Fruit fly (Drosophila melanogaster) whole organism, embryonic: Measurements from ENCODE around the gene CG8508.

Experiments used
- Bdp1 ChIP-seq: fragments of 200-800 bp; sonication (Bioruptor generic); optimal IDR thresholded peaks from 3 replicates; lab custom pipeline; 2016; ENCODE audit warnings: missing biosample characterization, missing genetic modification characterization
- CG4424 ChIP-seq: fragments of 200-800 bp; sonication (Bioruptor generic); optimal IDR thresholded peaks from 3 replicates; lab custom pipeline; 2016; ENCODE audit warnings: missing biosample characterization, missing genetic modification characterization
- D19B ChIP-seq: fragments of 200-800 bp; sonication (Bioruptor generic); optimal IDR thresholded peaks from 2 replicates; lab custom pipeline; 2017; ENCODE audit warnings: missing biosample characterization, mild to moderate bottlenecking, missing genetic modification characterization

dm6 chr3R:13220478-13220877 is 34.2 kb upstream of the CG8508 start, which contains the start of gene CG8476:
- no peak for TF ChIP-seq D19B (GFP tag; lab: Kevin White, UChicago)
- TF ChIP-seq Bdp1 (GFP tag; lab: Kevin White, UChicago) = no peak
- TF ChIP-seq CG4424 = no peak
